Worm (Caenorhabditis elegans) whole organism, L4/young adult: ENCODE measurements around the gene bckd-1A.

Source experiments
- W03F9.2 ChIP-seq: fragments of 150-350 bp; optimal IDR thresholded peaks from 2 replicates; lab custom pipeline; 2014; ENCODE audit warnings: missing biosample characterization, missing genetic modification characterization
- dao-5 ChIP-seq: sonication (generic microtip); optimal IDR thresholded peaks from 2 replicates; lab custom pipeline; 2016; ENCODE audit warnings: missing genotype, missing genetic modification characterization, moderate library complexity, missing compliant biosample characterization

DNA sequence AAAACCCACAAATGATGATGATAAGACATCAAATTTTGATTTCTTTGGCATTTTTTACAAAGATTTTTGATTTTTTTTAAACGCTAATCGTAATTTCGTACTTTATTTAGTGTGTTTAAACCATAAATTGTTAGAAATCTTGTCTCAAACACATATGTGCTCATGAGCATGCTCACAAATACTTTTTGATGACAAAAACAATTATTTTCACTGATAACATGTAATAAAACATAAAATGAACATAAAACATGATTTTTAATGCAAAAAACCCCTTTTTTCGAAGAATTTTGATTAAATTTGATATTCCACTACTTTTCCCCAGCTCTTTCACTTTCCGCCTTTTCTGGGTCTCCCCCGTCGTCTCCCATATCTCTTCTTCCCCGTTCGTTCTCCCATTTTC is 39.5 kb downstream of the bckd-1A start:
- TF ChIP-seq dao-5 (tag; lab: Kevin White, UChicago) (no peak), W03F9.2 (tag; lab: Kevin White, UChicago) (no peak)
